Worm (Caenorhabditis elegans) whole organism, late embryonic: ENCODE data around the gene acn-1.

Experiments used
- C08G9.2 ChIP-seq: sonication (generic microtip); optimal IDR thresholded peaks from 2 replicates; lab custom pipeline; 2016; ENCODE audit warnings: mild to moderate bottlenecking, missing genetic modification characterization, moderate library complexity, missing compliant biosample characterization
- C38D4.7 ChIP-seq: fragments of 200-800 bp; sonication (Bioruptor generic); optimal IDR thresholded peaks from 2 replicates; lab custom pipeline; 2018; ENCODE audit warnings: mild to moderate bottlenecking, missing genetic modification characterization, moderate library complexity, missing compliant biosample characterization
- F13H6.1 ChIP-seq: sonication (generic microtip); optimal IDR thresholded peaks from 2 replicates; lab custom pipeline; 2016; ENCODE audit warnings: missing genetic modification characterization, missing compliant biosample characterization
- K02D7.2 ChIP-seq: sonication (generic microtip); optimal IDR thresholded peaks from 2 replicates; lab custom pipeline; 2017; ENCODE audit warnings: mild to moderate bottlenecking, missing genetic modification characterization, missing compliant biosample characterization
- K09A11.1 ChIP-seq: sonication (generic microtip); optimal IDR thresholded peaks from 2 replicates; lab custom pipeline; 2017; ENCODE audit warnings: antibody characterized with exemption, mild to moderate bottlenecking, missing genetic modification characterization, missing compliant biosample characterization; ENCODE audit not compliant: insufficient read depth
- Y22D7AL.16 ChIP-seq: sonication (generic microtip); optimal IDR thresholded peaks from 2 replicates; lab custom pipeline; 2016; ENCODE audit warnings: missing genetic modification characterization, missing compliant biosample characterization
- ahr-1 ChIP-seq: sonication (generic microtip); optimal IDR thresholded peaks from 2 replicates; lab custom pipeline; 2016; ENCODE audit warnings: missing genetic modification characterization, missing compliant biosample characterization
- ama-1 ChIP-seq: fragments of 150-350 bp; optimal IDR thresholded peaks from 2 replicates; lab custom pipeline; 2014
- ceh-14 ChIP-seq: sonication (generic microtip); optimal IDR thresholded peaks from 2 replicates; lab custom pipeline; 2016; ENCODE audit warnings: missing genotype, missing genetic modification characterization, missing compliant biosample characterization
- ceh-18 ChIP-seq: sonication (generic microtip); optimal IDR thresholded peaks from 2 replicates; lab custom pipeline; 2016; ENCODE audit warnings: missing genetic modification characterization, missing compliant biosample characterization
- ceh-2 ChIP-seq: sonication (generic microtip); optimal IDR thresholded peaks from 2 replicates; lab custom pipeline; 2016; ENCODE audit warnings: missing genotype, missing genetic modification characterization, missing compliant biosample characterization
- ceh-22 ChIP-seq: sonication (generic microtip); optimal IDR thresholded peaks from 2 replicates; lab custom pipeline; 2017; ENCODE audit warnings: missing biosample characterization, missing genetic modification characterization
- ceh-31 ChIP-seq: sonication (generic microtip); optimal IDR thresholded peaks from 2 replicates; lab custom pipeline; 2016; ENCODE audit warnings: missing genetic modification characterization, missing compliant biosample characterization
- ceh-34 ChIP-seq: sonication (generic microtip); optimal IDR thresholded peaks from 2 replicates; lab custom pipeline; 2016; ENCODE audit warnings: mild to moderate bottlenecking, missing genetic modification characterization, missing compliant biosample characterization
- ceh-48 ChIP-seq: sonication (generic microtip); optimal IDR thresholded peaks from 2 replicates; lab custom pipeline; 2016; ENCODE audit warnings: missing genetic modification characterization, inconsistent platforms, missing compliant biosample characterization
- ceh-9 ChIP-seq: sonication (generic microtip); optimal IDR thresholded peaks from 2 replicates; lab custom pipeline; 2016; ENCODE audit warnings: mild to moderate bottlenecking, missing genetic modification characterization, inconsistent platforms, missing compliant biosample characterization
- che-1 ChIP-seq: sonication (generic microtip); optimal IDR thresholded peaks from 2 replicates; lab custom pipeline; 2016; ENCODE audit warnings: mild to moderate bottlenecking, missing genetic modification characterization, missing compliant biosample characterization
- dmd-4 ChIP-seq: sonication (generic microtip); optimal IDR thresholded peaks from 2 replicates; lab custom pipeline; 2016; ENCODE audit warnings: borderline replicate concordance, missing genetic modification characterization, missing compliant biosample characterization
- dve-1 ChIP-seq: sonication (generic microtip); optimal IDR thresholded peaks from 2 replicates; lab custom pipeline; 2017; ENCODE audit warnings: antibody characterized with exemption, mild to moderate bottlenecking, missing genetic modification characterization, missing compliant biosample characterization
- elt-2 ChIP-seq: sonication (generic microtip); optimal IDR thresholded peaks from 2 replicates; lab custom pipeline; 2016; ENCODE audit warnings: missing genetic modification reagents, missing genetic modification characterization, missing compliant biosample characterization
- elt-4 ChIP-seq: sonication (generic microtip); optimal IDR thresholded peaks from 2 replicates; lab custom pipeline; 2016; ENCODE audit warnings: missing genetic modification characterization, missing compliant biosample characterization
- ets-4 ChIP-seq: sonication (generic microtip); optimal IDR thresholded peaks from 2 replicates; lab custom pipeline; 2016; ENCODE audit warnings: missing genetic modification characterization, missing compliant biosample characterization
- eyg-1 ChIP-seq: sonication (generic microtip); optimal IDR thresholded peaks from 2 replicates; lab custom pipeline; 2016; ENCODE audit warnings: missing genotype, missing genetic modification characterization, missing compliant biosample characterization
- fkh-10 ChIP-seq: fragments of 150-350 bp; optimal IDR thresholded peaks from 2 replicates; lab custom pipeline; 2014; ENCODE audit warnings: missing biosample characterization, missing genetic modification reagents, missing genetic modification characterization
- fkh-6 ChIP-seq: sonication (generic microtip); optimal IDR thresholded peaks from 2 replicates; lab custom pipeline; 2016; ENCODE audit warnings: missing genetic modification characterization, missing compliant biosample characterization
- hlh-15 ChIP-seq: sonication (generic microtip); optimal IDR thresholded peaks from 2 replicates; lab custom pipeline; 2016; ENCODE audit warnings: missing genetic modification characterization, missing compliant biosample characterization
- hlh-8 ChIP-seq: sonication (generic microtip); optimal IDR thresholded peaks from 2 replicates; lab custom pipeline; 2016; ENCODE audit warnings: missing genotype, missing genetic modification characterization, missing compliant biosample characterization
- lim-6 ChIP-seq: sonication (generic microtip); optimal IDR thresholded peaks from 2 replicates; lab custom pipeline; 2016; ENCODE audit warnings: missing genetic modification characterization, missing compliant biosample characterization
- mec-3 ChIP-seq: sonication (generic microtip); optimal IDR thresholded peaks from 2 replicates; lab custom pipeline; 2016; ENCODE audit warnings: borderline replicate concordance, missing genetic modification characterization, missing compliant biosample characterization
- nfya-1 ChIP-seq: sonication (generic microtip); optimal IDR thresholded peaks from 2 replicates; lab custom pipeline; 2017; ENCODE audit warnings: missing genetic modification characterization, mild to moderate bottlenecking, missing compliant biosample characterization, antibody characterized with exemption, moderate library complexity
- nhr-232 ChIP-seq: sonication (generic microtip); optimal IDR thresholded peaks from 2 replicates; lab custom pipeline; 2016; ENCODE audit warnings: missing genetic modification characterization, missing compliant biosample characterization
- odd-2 ChIP-seq: sonication (generic microtip); optimal IDR thresholded peaks from 2 replicates; lab custom pipeline; 2017; ENCODE audit warnings: antibody characterized with exemption, mild to moderate bottlenecking, missing genetic modification characterization, missing compliant biosample characterization
- pag-3 ChIP-seq: sonication (generic microtip); optimal IDR thresholded peaks from 2 replicates; lab custom pipeline; 2016; ENCODE audit warnings: missing compliant biosample characterization, missing genetic modification characterization, borderline replicate concordance
- pax-1 ChIP-seq: fragments of 150-350 bp; optimal IDR thresholded peaks from 2 replicates; lab custom pipeline; 2014; ENCODE audit warnings: missing biosample characterization, missing genetic modification characterization
- pha-2 ChIP-seq: sonication (generic microtip); optimal IDR thresholded peaks from 2 replicates; lab custom pipeline; 2017; ENCODE audit warnings: mild to moderate bottlenecking, missing genetic modification characterization, missing compliant biosample characterization
- pha-4 ChIP-seq: fragments of 150-350 bp; optimal IDR thresholded peaks from 2 replicates; lab custom pipeline; 2018; ENCODE audit warnings: missing biosample characterization, missing genetic modification reagents, missing genetic modification characterization
- pqm-1 ChIP-seq: sonication (generic microtip); optimal IDR thresholded peaks from 2 replicates; lab custom pipeline; 2016; ENCODE audit warnings: missing genetic modification characterization, missing compliant biosample characterization
- pros-1 ChIP-seq: fragments of 150-350 bp; optimal IDR thresholded peaks from 2 replicates; lab custom pipeline; 2014; ENCODE audit warnings: missing biosample characterization, missing genetic modification reagents, missing genetic modification characterization
- ref-2 ChIP-seq: sonication (generic microtip); optimal IDR thresholded peaks from 2 replicates; lab custom pipeline; 2016; ENCODE audit warnings: missing genetic modification characterization, missing compliant biosample characterization
- sdc-2 ChIP-seq: sonication (generic microtip); optimal IDR thresholded peaks from 2 replicates; lab custom pipeline; 2016; ENCODE audit warnings: missing genotype, missing genetic modification characterization, missing compliant biosample characterization
- sox-4 ChIP-seq: sonication (generic microtip); optimal IDR thresholded peaks from 2 replicates; lab custom pipeline; 2017; ENCODE audit warnings: mild to moderate bottlenecking, missing genetic modification characterization, inconsistent platforms, missing compliant biosample characterization
- syd-9 ChIP-seq: sonication (generic microtip); optimal IDR thresholded peaks from 2 replicates; lab custom pipeline; 2016; ENCODE audit warnings: mild to moderate bottlenecking, missing genetic modification characterization, moderate library complexity, missing compliant biosample characterization
- tbx-2 ChIP-seq: sonication (generic microtip); optimal IDR thresholded peaks from 2 replicates; lab custom pipeline; 2016; ENCODE audit warnings: missing genetic modification characterization, missing compliant biosample characterization
- tbx-7 ChIP-seq: sonication (generic microtip); optimal IDR thresholded peaks from 2 replicates; lab custom pipeline; 2016; ENCODE audit warnings: missing genotype, missing genetic modification characterization, missing compliant biosample characterization
- unc-42 ChIP-seq: sonication (generic microtip); optimal IDR thresholded peaks from 2 replicates; lab custom pipeline; 2016; ENCODE audit warnings: missing genotype, missing genetic modification characterization, missing compliant biosample characterization
- unc-55 ChIP-seq: sonication (generic microtip); optimal IDR thresholded peaks from 2 replicates; lab custom pipeline; 2017; ENCODE audit warnings: missing biosample characterization, missing genetic modification reagents, missing genetic modification characterization
- zip-5 ChIP-seq: sonication (generic microtip); optimal IDR thresholded peaks from 2 replicates; lab custom pipeline; 2016; ENCODE audit warnings: missing genetic modification characterization, missing compliant biosample characterization

Gene acn-1

ce11 chrX:5066570-5066969 lies 30.3 kb downstream of the acn-1 start:
- TF ChIP-seq ceh-22 (tag; lab: Kevin White, UChicago) (no peak), lim-6 (tag; lab: Kevin White, UChicago) (no peak), ahr-1 (no peak), syd-9 (tag; lab: Kevin White, UChicago) (no peak), che-1 (tag; lab: Kevin White, UChicago) (no peak), pha-4 (tag; lab: Kevin White, UChicago) (no peak), ets-4 (tag; lab: Kevin White, UChicago) (no peak), ama-1 (lab: Kevin White, UChicago) (no peak), pag-3 (no peak), C38D4.7 (GFP tag; lab: Kevin White, UChicago) (no peak), elt-4 (tag; lab: Kevin White, UChicago) (no peak), zip-5 (tag; lab: Kevin White, UChicago) (no peak), hlh-15 (tag; lab: Kevin White, UChicago) (no peak), dmd-4 (no peak), F13H6.1 (tag; lab: Kevin White, UChicago) (no peak)

- TF ChIP-seq ets-4 (tag; lab: Kevin White, UChicago) (peak; percentile 20), ceh-2 (tag; lab: Kevin White, UChicago) (peak; percentile 10), fkh-6 (tag; lab: Kevin White, UChicago) (peak; percentile 7), pha-2 (tag; lab: Kevin White, UChicago) (peak; percentile 9), ceh-22 (tag; lab: Kevin White, UChicago) (no peak), ceh-18 (tag; lab: Kevin White, UChicago) (peak; percentile 30), sdc-2 (tag; lab: Kevin White, UChicago) (peak; percentile 8), ref-2 (tag; lab: Kevin White, UChicago) (peak; percentile 20), ceh-14 (peak; percentile 31), K09A11.1 (tag; lab: Kevin White, UChicago) (no peak), ceh-48 (tag; lab: Kevin White, UChicago) (peak; percentile 7), dmd-4 (peak; percentile 37), ceh-31 (tag; lab: Kevin White, UChicago) (peak; percentile 54), eyg-1 (no peak), mec-3 (tag; lab: Kevin White, UChicago) (no peak), nhr-232 (tag; lab: Kevin White, UChicago) (no peak), elt-2 (tag; lab: Kevin White, UChicago) (peak; percentile 81), Y22D7AL.16 (tag; lab: Kevin White, UChicago) (no peak), dve-1 (tag; lab: Kevin White, UChicago) (no peak), fkh-10 (GFP tag; lab: Kevin White, UChicago) (no peak), K02D7.2 (tag; lab: Kevin White, UChicago) (no peak), hlh-8 (tag; lab: Kevin White, UChicago) (no peak), unc-55 (GFP tag; lab: Kevin White, UChicago) (peak; percentile 10), pqm-1 (no peak), tbx-2 (tag; lab: Kevin White, UChicago) (peak; percentile 76), ceh-9 (tag; lab: Kevin White, UChicago) (no peak), C08G9.2 (tag; lab: Kevin White, UChicago) (peak; percentile 25), odd-2 (tag; lab: Kevin White, UChicago) (no peak), sox-4 (tag; lab: Kevin White, UChicago) (no peak), pax-1 (tag; lab: Kevin White, UChicago) (no peak), tbx-7 (tag; lab: Kevin White, UChicago) (no peak), ceh-34 (peak; percentile 13), nfya-1 (peak; percentile 71), syd-9 (tag; lab: Kevin White, UChicago) (peak; percentile 19), unc-42 (peak; percentile 21), pros-1 (tag; lab: Kevin White, UChicago) (no peak)
These were observed 32.9 kb downstream of the acn-1 start, which contains the start of gene C24H10.2 for ce11 chrX:5063750-5064652. C24H10.2 (plus strand) TSS chrX:5064602.
